Fruit fly (Drosophila melanogaster): Measurements from ENCODE around the gene Aplip1.

The Aplip1 gene

DNA sequence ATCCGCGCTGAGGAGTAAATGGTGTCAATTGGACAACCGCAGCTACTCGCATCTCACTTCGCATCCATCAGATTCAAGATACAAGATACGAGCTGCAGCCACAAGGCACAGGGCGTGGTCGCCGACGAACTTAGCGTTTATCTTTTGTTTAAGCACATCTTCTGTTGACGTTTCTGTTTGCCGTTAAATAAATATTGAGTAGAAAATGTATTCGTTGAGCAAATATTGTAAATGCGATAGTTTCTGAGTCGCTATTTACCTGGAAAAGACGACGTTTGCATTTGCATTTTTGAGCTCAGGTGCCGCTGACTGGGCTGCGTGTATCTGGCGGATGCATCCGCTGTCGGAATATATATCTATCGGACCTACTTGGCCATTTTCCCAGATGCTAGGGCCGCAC is 29.9 kb upstream of the Aplip1 start (continued):
- TF ChIP-seq az2 (GFP tag; optimal IDR thresholded peaks at IDR 0.05) (no peak), crp (GFP tag; optimal IDR thresholded peaks at IDR 0.05) (no peak), Dfd (GFP tag; optimal IDR thresholded peaks at IDR 0.05) (no peak), lmd (GFP tag; IDR thresholded peaks at IDR 0.05) (no peak), CG34376 (GFP tag; optimal IDR thresholded peaks at IDR 0.05) (no peak), Camta (GFP tag; optimal IDR thresholded peaks at IDR 0.05) (no peak), NC2β (GFP tag; optimal IDR thresholded peaks at IDR 0.05) (peak; percentile 20), CG7745 (tag; optimal IDR thresholded peaks at IDR 0.05) (peak; percentile 63), ab (GFP tag; optimal IDR thresholded peaks at IDR 0.05) (no peak), schlank (tag; optimal IDR thresholded peaks at IDR 0.05) (no peak), ken (GFP tag; IDR thresholded peaks at IDR 0.05) (0 out of 3 replicates have a peak, but pooled peaks have one; percentile 22), tup (GFP tag; optimal IDR thresholded peaks at IDR 0.05) (no peak), ap (GFP tag; IDR thresholded peaks at IDR 0.05) (0 out of 2 replicates have a peak, but pooled peaks have one; percentile 10), CG10366 (GFP tag; IDR thresholded peaks at IDR 0.05) (no peak; the same call in 1 of the 2 replicates), CG15073 (GFP tag; optimal IDR thresholded peaks at IDR 0.05) (no peak), CG8089 (GFP tag; optimal IDR thresholded peaks at IDR 0.05) (peak; percentile 48), sisA (GFP tag; IDR thresholded peaks at IDR 0.05) (no peak), dmrt11E (tag; optimal IDR thresholded peaks at IDR 0.05) (peak; percentile 58), CG6791 (GFP tag; IDR thresholded peaks at IDR 0.05; ENCODE audit: partially characterized antibody) (no peak), CG12744 (GFP tag; optimal IDR thresholded peaks at IDR 0.05) (no peak), CG7786 (GFP tag; optimal IDR thresholded peaks at IDR 0.05) (no peak), CG1233 (GFP tag; optimal IDR thresholded peaks at IDR 0.05) (peak; percentile 86), sr (GFP tag; IDR thresholded peaks at IDR 0.05) (peak; percentile 69), CG2202 (tag; optimal IDR thresholded peaks at IDR 0.05) (peak; percentile 86), CG10274 (GFP tag; optimal IDR thresholded peaks at IDR 0.05) (no peak), CG13624 (GFP tag; optimal IDR thresholded peaks at IDR 0.05) (no peak), Dref (GFP tag; IDR thresholded peaks at IDR 0.05) (no peak), CG6765 (GFP tag; optimal IDR thresholded peaks at IDR 0.05) (no peak), jigr1 (GFP tag; IDR thresholded peaks at IDR 0.05) (no peak), CG17186 (GFP tag; optimal IDR thresholded peaks at IDR 0.05) (peak; percentile 61), CG12219 (GFP tag; optimal IDR thresholded peaks at IDR 0.05) (peak; percentile 52), CG5245 (GFP tag; optimal IDR thresholded peaks at IDR 0.05) (no peak), CG3163 (GFP tag; optimal IDR thresholded peaks at IDR 0.05) (peak; percentile 7), HLH4C (GFP tag; IDR thresholded peaks at IDR 0.05; ENCODE audit: partially characterized antibody) (no peak), maf-S (GFP tag; optimal IDR thresholded peaks at IDR 0.05) (no peak), YL-1 (GFP tag; optimal IDR thresholded peaks at IDR 0.05) (peak; percentile 69), CG8478 (optimal IDR thresholded peaks at IDR 0.05) (no peak), CG10959 (GFP tag; IDR thresholded peaks at IDR 0.05) (0 out of 2 replicates have a peak, but pooled peaks have one; percentile 17), CG4404 (GFP tag; IDR thresholded peaks at IDR 0.05) (no peak), dati (GFP tag; IDR thresholded peaks at IDR 0.05) (no peak), CG6272 (GFP tag; IDR thresholded peaks at IDR 0.05) (no peak), HHEX (GFP tag; optimal IDR thresholded peaks at IDR 0.05) (peak; percentile 72), ase (GFP tag; IDR thresholded peaks at IDR 0.05) (no peak), Deaf1 (tag; optimal IDR thresholded peaks at IDR 0.05) (no peak), PHDP (tag; optimal IDR thresholded peaks at IDR 0.05) (peak; percentile 53), Elba2 (GFP tag; optimal IDR thresholded peaks at IDR 0.05) (no peak), wor (GFP tag; IDR thresholded peaks at IDR 0.05) (no peak), Hr78 (GFP tag; optimal IDR thresholded peaks at IDR 0.05) (no peak), CG11696 (GFP tag; IDR thresholded peaks at IDR 0.05) (no peak), CG13775 (GFP tag; optimal IDR thresholded peaks at IDR 0.05) (no peak), CG5180 (GFP tag; optimal IDR thresholded peaks at IDR 0.05) (peak; percentile 71), NC2α (GFP tag; optimal IDR thresholded peaks at IDR 0.05) (peak; percentile 8)

All from whole organism, embryonic.